Fruit fly (Drosophila melanogaster) whole organism, pupa: ENCODE results near the gene Rlb1.

ENCODE experiments used
- CG12605 ChIP-seq: fragments of 200-800 bp; sonication (Bioruptor generic); IDR thresholded peaks from 2 replicates; pipeline ENCODE4 v1.3.6; 2022; ENCODE audit warnings: missing biosample characterization, missing genetic modification characterization
- CG13204 ChIP-seq: fragments of 200-800 bp; sonication (Bioruptor generic); optimal IDR thresholded peaks from 2 replicates; lab custom pipeline; 2018; ENCODE audit warnings: missing biosample characterization, mild to moderate bottlenecking, missing genetic modification characterization, moderate library complexity
- CG15710 ChIP-seq: fragments of 200-800 bp; sonication (Bioruptor generic); optimal IDR thresholded peaks from 2 replicates; lab custom pipeline; 2018; ENCODE audit warnings: missing biosample characterization, mild to moderate bottlenecking, missing genetic modification characterization, moderate library complexity
- CG17806 ChIP-seq: fragments of 200-800 bp; sonication (Bioruptor generic); optimal IDR thresholded peaks from 2 replicates; lab custom pipeline; 2018; ENCODE audit warnings: missing biosample characterization, mild to moderate bottlenecking, missing genetic modification characterization, moderate library complexity
- CG34367 ChIP-seq: fragments of 200-800 bp; sonication (Bioruptor generic); optimal IDR thresholded peaks from 2 replicates; lab custom pipeline; 2018; ENCODE audit warnings: missing biosample characterization, mild to moderate bottlenecking, missing genetic modification characterization
- CG9948 ChIP-seq: fragments of 200-800 bp; sonication (Bioruptor generic); optimal IDR thresholded peaks from 2 replicates; lab custom pipeline; 2018; ENCODE audit warnings: missing biosample characterization, mild to moderate bottlenecking, missing genetic modification characterization, moderate library complexity
- D1 ChIP-seq: fragments of 200-800 bp; sonication (Bioruptor generic); optimal IDR thresholded peaks from 2 replicates; lab custom pipeline; 2018; ENCODE audit warnings: missing biosample characterization, mild to moderate bottlenecking, missing genetic modification characterization, moderate library complexity
- EcR ChIP-seq: fragments of 200-800 bp; sonication (Bioruptor generic); optimal IDR thresholded peaks from 3 replicates; lab custom pipeline; 2019; ENCODE audit warnings: missing biosample characterization, missing genetic modification characterization, mild to moderate bottlenecking, moderate library complexity, missing genetic modification reagents
- Ets98B ChIP-seq: fragments of 200-800 bp; sonication (Bioruptor generic); IDR thresholded peaks from 2 replicates; pipeline ENCODE4 v1.3.6; 2022; ENCODE audit warnings: missing biosample characterization, missing genetic modification characterization
- Pif1A ChIP-seq: fragments of 200-800 bp; sonication (Bioruptor generic); optimal IDR thresholded peaks from 3 replicates; lab custom pipeline; 2016; ENCODE audit warnings: missing biosample characterization, missing genetic modification characterization
- Pif1B ChIP-seq: fragments of 200-800 bp; sonication (Bioruptor generic); optimal IDR thresholded peaks from 3 replicates; lab custom pipeline; 2016; ENCODE audit warnings: missing biosample characterization, missing genetic modification characterization
- fd96Ca ChIP-seq: fragments of 200-800 bp; sonication (Bioruptor generic); IDR thresholded peaks from 3 replicates; pipeline ENCODE4 v1.3.6; 2022; ENCODE audit warnings: missing biosample characterization, missing genetic modification characterization
- rn ChIP-seq: fragments of 200-800 bp; sonication (Bioruptor generic); IDR thresholded peaks from 2 replicates; pipeline ENCODE4 v1.3.6; 2022; ENCODE audit warnings: missing biosample characterization, missing genetic modification characterization

DNA sequence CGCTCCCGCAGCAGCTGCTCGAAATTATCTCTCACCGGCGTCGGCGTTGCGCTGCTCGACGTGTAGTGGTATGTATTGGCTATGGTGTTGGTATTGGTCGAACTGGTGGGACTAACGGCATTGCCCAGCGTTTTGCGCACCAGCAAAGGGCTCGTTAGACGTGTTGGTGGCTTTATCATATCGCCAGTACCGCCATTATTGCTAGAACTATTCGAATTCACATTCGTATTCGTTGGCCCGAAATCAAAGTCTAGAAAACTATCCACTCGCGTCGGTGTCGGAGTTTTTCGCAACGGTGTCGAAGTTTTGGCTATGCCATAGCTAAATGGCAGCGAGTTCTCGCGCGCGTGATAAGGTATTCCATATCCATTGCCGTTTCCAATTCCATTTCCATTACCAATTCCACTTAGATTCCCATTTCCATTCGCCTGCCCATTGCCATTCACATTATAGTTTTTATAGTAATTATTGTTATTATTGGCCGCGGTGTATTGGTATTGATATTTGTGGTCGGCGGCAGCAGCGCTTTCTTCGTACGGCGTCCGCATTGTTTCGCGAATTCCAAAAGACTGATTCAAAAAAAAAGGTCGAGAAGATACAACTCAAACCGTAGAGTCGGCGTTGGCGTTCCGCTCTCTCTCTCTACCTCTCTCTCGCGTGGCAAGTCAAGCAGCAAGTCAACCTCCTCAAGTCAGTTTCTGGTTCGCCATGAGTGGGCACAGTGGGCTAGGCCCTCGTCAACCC lies 19.5 kb downstream of the Rlb1 start, which contains the start of gene by:
- TF ChIP-seq CG12605 (GFP tag; lab: Robert Waterston, UW) (no peak; the same call in 1 of the 2 replicates), rn (GFP tag; lab: Robert Waterston, UW) (no peak), D1 (tag; lab: Kevin White, UChicago) (no peak), CG17806 (tag; lab: Kevin White, UChicago) (no peak), EcR (GFP tag; lab: Kevin White, UChicago) (no peak), CG9948 (no peak), CG13204 (no peak), fd96Ca (no peak), CG15710 (tag; lab: Kevin White, UChicago) (no peak), Pif1B (GFP tag; lab: Kevin White, UChicago) (no peak), Ets98B (GFP tag; lab: Robert Waterston, UW) (no peak; the same call in 1 of the 2 replicates), Pif1A (GFP tag; lab: Kevin White, UChicago) (no peak), CG34367 (tag; lab: Kevin White, UChicago) (no peak)
